Fruit fly (Drosophila melanogaster): ENCODE measurements around the gene CG5515.

The CG5515 gene

dm6 chr3R:24151924-24152809, 36.5 kb downstream of the CG5515 start, which contains the start of the genes p38a and CG6178 (continued):
- TF ChIP-seq Hr4 (GFP tag; optimal IDR thresholded peaks at IDR 0.05) (peak; percentile 95), Eip93F (GFP tag; optimal IDR thresholded peaks at IDR 0.05) (peak; percentile 81), fd59A (GFP tag; optimal IDR thresholded peaks at IDR 0.05) (peak; percentile 87), CG3032 (tag; optimal IDR thresholded peaks at IDR 0.05) (peak; percentile 99), Ets96B (tag; optimal IDR thresholded peaks at IDR 0.05) (peak; percentile 99), achi (GFP tag; optimal IDR thresholded peaks at IDR 0.05) (peak; percentile 99), CG11762 (GFP tag; optimal IDR thresholded peaks at IDR 0.05; ENCODE audit: insufficient read depth) (peak; percentile 93), Hr38 (GFP tag; optimal IDR thresholded peaks at IDR 0.05) (no peak), Sox102F (GFP tag; optimal IDR thresholded peaks at IDR 0.05) (peak; percentile 93), svp (GFP tag) (peak; percentile 95), CG11902 (GFP tag; optimal IDR thresholded peaks at IDR 0.05) (peak; percentile 94), lz (GFP tag; optimal IDR thresholded peaks at IDR 0.05) (peak; percentile 92), OdsH (GFP tag; optimal IDR thresholded peaks at IDR 0.05) (peak; percentile 98), CG11294 (GFP tag; IDR thresholded peaks at IDR 0.05) (peak; percentile 98), CG6792 (GFP tag; optimal IDR thresholded peaks at IDR 0.05) (peak; percentile 95), CG9139 (GFP tag; optimal IDR thresholded peaks at IDR 0.05) (peak; percentile 96), esn (GFP tag; optimal IDR thresholded peaks at IDR 0.05) (peak; percentile 97), net (GFP tag; optimal IDR thresholded peaks at IDR 0.05) (peak; percentile 91), CG8632 (GFP tag; optimal IDR thresholded peaks at IDR 0.05) (peak; percentile 99), dac (GFP tag; optimal IDR thresholded peaks at IDR 0.05) (peak; percentile 96), CG10631 (GFP tag; optimal IDR thresholded peaks at IDR 0.05) (peak; percentile 99), CG7368 (GFP tag; optimal IDR thresholded peaks at IDR 0.05) (peak; percentile 95)

- no peak for TF ChIP-seq CG3919 (GFP tag; optimal IDR thresholded peaks at IDR 0.05)
- no peak for TF ChIP-seq CG6163 (GFP tag; IDR thresholded peaks at IDR 0.05)
- TF ChIP-seq fd59A (GFP tag; optimal IDR thresholded peaks at IDR 0.05), result no peak
- no peak for TF ChIP-seq CG15336 (GFP tag; IDR thresholded peaks at IDR 0.05)
- TF ChIP-seq CG6808 (GFP tag; optimal IDR thresholded peaks at IDR 0.05), result no peak
- TF ChIP-seq CG11294 (GFP tag; IDR thresholded peaks at IDR 0.05), result no peak
- no peak for TF ChIP-seq cyc (GFP tag; optimal IDR thresholded peaks at IDR 0.05)
- no peak for TF ChIP-seq topi (GFP tag; optimal IDR thresholded peaks at IDR 0.05)
- TF ChIP-seq CG7368 (GFP tag; optimal IDR thresholded peaks at IDR 0.05), result no peak
- no peak for TF ChIP-seq Gug (GFP tag; IDR thresholded peaks at IDR 0.05)
- no peak for TF ChIP-seq dac (GFP tag; optimal IDR thresholded peaks at IDR 0.05)
- no peak for TF ChIP-seq CG9139 (GFP tag; optimal IDR thresholded peaks at IDR 0.05)
- no peak for TF ChIP-seq OdsH (GFP tag; optimal IDR thresholded peaks at IDR 0.05)
- no peak for TF ChIP-seq vri (GFP tag; optimal IDR thresholded peaks at IDR 0.05)
- no peak for TF ChIP-seq CG8119 (GFP tag; IDR thresholded peaks at IDR 0.05)
- no peak for TF ChIP-seq CG31627 (GFP tag; optimal IDR thresholded peaks at IDR 0.05)
- TF ChIP-seq CG10669 (GFP tag; optimal IDR thresholded peaks at IDR 0.05), result no peak
- no peak for TF ChIP-seq CG10631 (GFP tag; optimal IDR thresholded peaks at IDR 0.05)
- TF ChIP-seq pdm3 (GFP tag; optimal IDR thresholded peaks at IDR 0.05), result no peak
Measured at dm6 chr3R:24150103-24150502, 38.6 kb downstream of the CG5515 start, which contains the start of gene p38c. p38c (minus strand) TSS chr3R:24150203.

- TF ChIP-seq Eip93F (GFP tag; optimal IDR thresholded peaks at IDR 0.05) (no peak), net (GFP tag; optimal IDR thresholded peaks at IDR 0.05) (no peak), CG31627 (GFP tag; optimal IDR thresholded peaks at IDR 0.05) (peak; percentile 27), salr (GFP tag; optimal IDR thresholded peaks at IDR 0.05) (no peak), fd59A (GFP tag; optimal IDR thresholded peaks at IDR 0.05) (no peak), Blimp-1 (GFP tag; optimal IDR thresholded peaks at IDR 0.05) (no peak), Hr39 (GFP tag; optimal IDR thresholded peaks at IDR 0.05) (peak; percentile 1), CG1621 (tag; optimal IDR thresholded peaks at IDR 0.05) (no peak), Sox102F (GFP tag; optimal IDR thresholded peaks at IDR 0.05) (no peak), pdm3 (GFP tag; optimal IDR thresholded peaks at IDR 0.05) (peak; percentile 52), dsx (GFP tag; optimal IDR thresholded peaks at IDR 0.05; ENCODE audit: poor library complexity, severe bottlenecking) (no peak), CG8632 (GFP tag; optimal IDR thresholded peaks at IDR 0.05) (no peak), CG6854 (GFP tag; optimal IDR thresholded peaks at IDR 0.05) (no peak), Ets21C (GFP tag; optimal IDR thresholded peaks at IDR 0.05) (no peak), CG32006 (GFP tag; optimal IDR thresholded peaks at IDR 0.05) (peak; percentile 13), Hr38 (GFP tag; optimal IDR thresholded peaks at IDR 0.05) (no peak), Sox14 (GFP tag; optimal IDR thresholded peaks at IDR 0.05) (peak; percentile 5), Smox (GFP tag; optimal IDR thresholded peaks at IDR 0.05) (peak; percentile 37), spab (GFP tag; optimal IDR thresholded peaks at IDR 0.05) (no peak), Ets96B (tag; optimal IDR thresholded peaks at IDR 0.05) (peak; percentile 3), CG10669 (GFP tag; optimal IDR thresholded peaks at IDR 0.05) (no peak), CG11762 (GFP tag; optimal IDR thresholded peaks at IDR 0.05; ENCODE audit: insufficient read depth) (no peak), CG6792 (GFP tag; optimal IDR thresholded peaks at IDR 0.05) (no peak)
Measured at dm6 chr3R:24148838-24149237, 39.9 kb downstream of the CG5515 start, which contains the start of gene Slimp. Slimp (minus strand) TSS chr3R:24148967.
